Fruit fly (Drosophila melanogaster): ENCODE measurements around the gene spir.

Gene spir

dm6 chr2L:20328569-20328968 is 17.6 kb downstream of the spir start:
- TF ChIP-seq CG14711 (tag; optimal IDR thresholded peaks at IDR 0.05) (no peak), Clk (GFP tag; optimal IDR thresholded peaks at IDR 0.05) (no peak), ovo (GFP tag; optimal IDR thresholded peaks at IDR 0.05) (no peak), cnc (optimal IDR thresholded peaks at IDR 0.05) (no peak), CG33017 (tag; optimal IDR thresholded peaks at IDR 0.05) (no peak)

- TF ChIP-seq Hr96 (GFP tag; optimal IDR thresholded peaks at IDR 0.05) (no peak), Mnt (GFP tag; optimal IDR thresholded peaks at IDR 0.05) (no peak), cic (GFP tag; optimal IDR thresholded peaks at IDR 0.05) (no peak), bab1 (GFP tag; optimal IDR thresholded peaks at IDR 0.05) (no peak)
Observed at dm6 chr2L:20329612-20330011, 18.6 kb downstream of the spir start.

- TF ChIP-seq kay (GFP tag; ENCODE audit: borderline replicate concordance) (peak; percentile 90), bab1 (GFP tag; optimal IDR thresholded peaks at IDR 0.05) (no peak)
Observed at dm6 chr2L:20332978-20333377, 22.0 kb downstream of the spir start.

dm6 chr2L:20334918-20335317 is 23.9 kb downstream of the spir start:
- TF ChIP-seq CG7045 (GFP tag; optimal IDR thresholded peaks at IDR 0.05) (peak; percentile 1), ovo (GFP tag; optimal IDR thresholded peaks at IDR 0.05) (no peak), tj (GFP tag; optimal IDR thresholded peaks at IDR 0.05) (no peak)

- TF ChIP-seq cic (GFP tag; optimal IDR thresholded peaks at IDR 0.05) (peak; percentile 60), cnc (optimal IDR thresholded peaks at IDR 0.05) (no peak)
Observed at dm6 chr2L:20337800-20338199, 26.8 kb downstream of the spir start.

- TF ChIP-seq Clk (GFP tag; optimal IDR thresholded peaks at IDR 0.05) (no peak), tj (GFP tag; optimal IDR thresholded peaks at IDR 0.05) (no peak), Mnt (GFP tag; optimal IDR thresholded peaks at IDR 0.05) (no peak), ovo (GFP tag; optimal IDR thresholded peaks at IDR 0.05) (no peak), CG33017 (tag; optimal IDR thresholded peaks at IDR 0.05) (no peak), kay (GFP tag; ENCODE audit: borderline replicate concordance) (no peak), pad (GFP tag; optimal IDR thresholded peaks at IDR 0.05) (no peak), CG5204 (GFP tag; optimal IDR thresholded peaks at IDR 0.05) (no peak), CG7045 (GFP tag; optimal IDR thresholded peaks at IDR 0.05) (no peak)
Observed at dm6 chr2L:20340635-20341034, 29.6 kb downstream of the spir start.

dm6 chr2L:20341211-20341998 is 30.4 kb downstream of the spir start:
- no peak for TF ChIP-seq Crg-1 (GFP tag; optimal IDR thresholded peaks at IDR 0.05)
- TF ChIP-seq CG33017 (tag; optimal IDR thresholded peaks at IDR 0.05), result no peak
- no peak for TF ChIP-seq cic (GFP tag; optimal IDR thresholded peaks at IDR 0.05)
- no peak for TF ChIP-seq toe (GFP tag; optimal IDR thresholded peaks at IDR 0.05)
- no peak for TF ChIP-seq CG5204 (GFP tag; optimal IDR thresholded peaks at IDR 0.05)
- TF ChIP-seq CG7045 (GFP tag; optimal IDR thresholded peaks at IDR 0.05), result no peak
- no peak for TF ChIP-seq Hr96 (GFP tag; optimal IDR thresholded peaks at IDR 0.05)
- no peak for TF ChIP-seq cnc (optimal IDR thresholded peaks at IDR 0.05)
- peak; percentile 4 for TF ChIP-seq bab1 (GFP tag; optimal IDR thresholded peaks at IDR 0.05)
- no peak for TF ChIP-seq CG12768 (GFP tag; optimal IDR thresholded peaks at IDR 0.05)
- no peak for TF ChIP-seq CG11617 (GFP tag; optimal IDR thresholded peaks at IDR 0.05)
- TF ChIP-seq kay (GFP tag; ENCODE audit: borderline replicate concordance), result no peak
- TF ChIP-seq pad (GFP tag; optimal IDR thresholded peaks at IDR 0.05), result peak; percentile 17

dm6 chr2L:20341999-20342325 is 30.9 kb downstream of the spir start:
- TF ChIP-seq bab1 (GFP tag; optimal IDR thresholded peaks at IDR 0.05) (no peak), tj (GFP tag; optimal IDR thresholded peaks at IDR 0.05) (no peak), pad (GFP tag; optimal IDR thresholded peaks at IDR 0.05) (peak; percentile 3), cnc (optimal IDR thresholded peaks at IDR 0.05) (no peak), Hr96 (GFP tag; optimal IDR thresholded peaks at IDR 0.05) (no peak), Clk (GFP tag; optimal IDR thresholded peaks at IDR 0.05) (no peak), toe (GFP tag; optimal IDR thresholded peaks at IDR 0.05) (no peak)
